Worm (Caenorhabditis elegans) whole organism, L3 larva: ENCODE measurements around the gene lido-12.

ENCODE experiments used
- R02D3.7 ChIP-seq: fragments of 150-350 bp; optimal IDR thresholded peaks from 2 replicates; lab custom pipeline; 2014; ENCODE audit warnings: missing biosample characterization, missing genetic modification characterization
- ZK546.5 ChIP-seq: sonication (generic microtip); optimal IDR thresholded peaks from 2 replicates; lab custom pipeline; 2017; ENCODE audit warnings: missing biosample characterization, missing genetic modification characterization
- aly-2 ChIP-seq: fragments of 150-350 bp; optimal IDR thresholded peaks from 2 replicates; lab custom pipeline; 2014; ENCODE audit warnings: missing biosample characterization, missing genetic modification characterization
- ceh-16 ChIP-seq: sonication (generic microtip); optimal IDR thresholded peaks from 2 replicates; lab custom pipeline; 2017; ENCODE audit warnings: missing biosample characterization, missing genetic modification characterization
- ceh-28 ChIP-seq: fragments of 150-350 bp; optimal IDR thresholded peaks from 2 replicates; lab custom pipeline; 2014; ENCODE audit warnings: missing biosample characterization, missing genetic modification reagents, missing genetic modification characterization
- ceh-82 ChIP-seq: fragments of 150-350 bp; optimal IDR thresholded peaks from 2 replicates; lab custom pipeline; 2014; ENCODE audit warnings: missing biosample characterization, missing genetic modification characterization
- ceh-9 ChIP-seq: sonication (generic microtip); optimal IDR thresholded peaks from 2 replicates; lab custom pipeline; 2018; ENCODE audit warnings: missing biosample characterization, missing genetic modification characterization
- daf-12 ChIP-seq: fragments of 150-350 bp; optimal IDR thresholded peaks from 2 replicates; lab custom pipeline; 2014; ENCODE audit warnings: missing biosample characterization, missing genetic modification reagents, missing genetic modification characterization
- egl-27 ChIP-seq: sonication (generic microtip); optimal IDR thresholded peaks from 4 replicates; lab custom pipeline; 2017; ENCODE audit warnings: missing biosample characterization, missing genetic modification reagents, missing genetic modification characterization
- egl-5 ChIP-seq: fragments of 150-350 bp; optimal IDR thresholded peaks from 2 replicates; lab custom pipeline; 2017; ENCODE audit warnings: missing biosample characterization, missing genetic modification reagents, missing genetic modification characterization, inconsistent platforms
- elt-1 ChIP-seq: fragments of 150-350 bp; optimal IDR thresholded peaks from 2 replicates; lab custom pipeline; 2014; ENCODE audit warnings: missing biosample characterization, missing genetic modification characterization
- elt-2 ChIP-seq: sonication (generic microtip); optimal IDR thresholded peaks from 2 replicates; lab custom pipeline; 2016; ENCODE audit warnings: missing genetic modification reagents, mild to moderate bottlenecking, missing genetic modification characterization, missing compliant biosample characterization
- elt-3 ChIP-seq, 3 experiments: fragments of 150-350 bp in 1 of 3; sonication (generic microtip) in 2 of 3; optimal IDR thresholded peaks; 2 replicates in 2 of 3; 4 replicates in 1 of 3; lab custom pipeline; 2014 to 2017; ENCODE audit warnings: missing biosample characterization in 3 of 3, missing genetic modification characterization in 3 of 3
- eor-1 ChIP-seq, 2 experiments: fragments of 150-350 bp; optimal IDR thresholded peaks; 2 replicates each; lab custom pipeline; 2014 to 2018; ENCODE audit warnings: missing biosample characterization in 2 of 2, missing genetic modification characterization in 2 of 2
- fkh-10 ChIP-seq: sonication (generic microtip); optimal IDR thresholded peaks from 2 replicates; lab custom pipeline; 2017; ENCODE audit warnings: missing biosample characterization, missing genetic modification reagents, missing genetic modification characterization
- fkh-2 ChIP-seq: fragments of 150-350 bp; optimal IDR thresholded peaks from 2 replicates; lab custom pipeline; 2014; ENCODE audit warnings: missing biosample characterization, missing genetic modification reagents, missing genetic modification characterization
- fos-1 ChIP-seq: fragments of 150-350 bp; optimal IDR thresholded peaks from 2 replicates; lab custom pipeline; 2014; ENCODE audit warnings: missing biosample characterization, missing genetic modification characterization
- hmg-11 ChIP-seq: sonication (generic microtip); optimal IDR thresholded peaks from 2 replicates; lab custom pipeline; 2016; ENCODE audit warnings: missing genetic modification characterization, missing compliant biosample characterization
- jun-1 ChIP-seq: fragments of 150-350 bp; optimal IDR thresholded peaks from 2 replicates; lab custom pipeline; 2014; ENCODE audit warnings: missing biosample characterization, missing genetic modification reagents, missing genetic modification characterization
- lin-15B ChIP-seq: fragments of 150-350 bp; optimal IDR thresholded peaks from 2 replicates; lab custom pipeline; 2014; ENCODE audit warnings: missing biosample characterization, missing genetic modification characterization
- lin-39 ChIP-seq: fragments of 150-350 bp; optimal IDR thresholded peaks from 2 replicates; lab custom pipeline; 2018; ENCODE audit warnings: missing biosample characterization, missing genetic modification reagents, missing genetic modification characterization
- lsy-12 ChIP-seq: sonication (generic microtip); optimal IDR thresholded peaks from 2 replicates; lab custom pipeline; 2016; ENCODE audit warnings: mild to moderate bottlenecking, missing genetic modification characterization, missing compliant biosample characterization
- mdl-1 ChIP-seq: fragments of 150-350 bp; optimal IDR thresholded peaks from 2 replicates; lab custom pipeline; 2014; ENCODE audit warnings: missing biosample characterization, missing genetic modification characterization
- mml-1 ChIP-seq: fragments of 150-350 bp; sonication (generic microtip); optimal IDR thresholded peaks from 3 replicates; lab custom pipeline; 2014; ENCODE audit warnings: missing biosample characterization, missing genetic modification characterization
- nfya-1 ChIP-seq: sonication (generic microtip); optimal IDR thresholded peaks from 2 replicates; lab custom pipeline; 2017; ENCODE audit warnings: missing genetic modification characterization, mild to moderate bottlenecking, missing compliant biosample characterization, antibody characterized with exemption, moderate library complexity; ENCODE audit not compliant: insufficient read depth
- nhr-11 ChIP-seq: fragments of 150-350 bp; optimal IDR thresholded peaks from 2 replicates; lab custom pipeline; 2014; ENCODE audit warnings: missing biosample characterization, missing genetic modification characterization
- nhr-12 ChIP-seq: fragments of 150-350 bp; optimal IDR thresholded peaks from 2 replicates; lab custom pipeline; 2014; ENCODE audit warnings: missing biosample characterization, missing genetic modification characterization
- nhr-23 ChIP-seq: fragments of 150-350 bp; optimal IDR thresholded peaks from 2 replicates; lab custom pipeline; 2014; ENCODE audit warnings: missing biosample characterization, missing genetic modification reagents, missing genetic modification characterization
- nhr-237 ChIP-seq: fragments of 150-350 bp; optimal IDR thresholded peaks from 2 replicates; lab custom pipeline; 2014; ENCODE audit warnings: missing biosample characterization, missing genetic modification characterization
- nhr-25 ChIP-seq: sonication (generic microtip); optimal IDR thresholded peaks from 2 replicates; lab custom pipeline; 2017; ENCODE audit warnings: missing biosample characterization, missing genetic modification characterization
- nhr-28 ChIP-seq: fragments of 150-350 bp; optimal IDR thresholded peaks from 2 replicates; lab custom pipeline; 2014; ENCODE audit warnings: missing biosample characterization, missing genetic modification characterization
- nhr-43 ChIP-seq: sonication (generic microtip); optimal IDR thresholded peaks from 2 replicates; lab custom pipeline; 2016; ENCODE audit warnings: mild to moderate bottlenecking, missing genetic modification characterization, missing compliant biosample characterization; ENCODE audit not compliant: poor library complexity, severe bottlenecking
- nhr-67 ChIP-seq: fragments of 150-350 bp; optimal IDR thresholded peaks from 2 replicates; lab custom pipeline; 2014; ENCODE audit warnings: missing biosample characterization, missing genetic modification characterization
- nhr-76 ChIP-seq: fragments of 150-350 bp; sonication (generic microtip); optimal IDR thresholded peaks from 5 replicates; lab custom pipeline; 2014; ENCODE audit warnings: missing biosample characterization, missing genetic modification characterization
- pha-4 ChIP-seq: fragments of 150-350 bp; optimal IDR thresholded peaks from 2 replicates; lab custom pipeline; 2014; ENCODE audit warnings: missing biosample characterization, missing genetic modification reagents, missing genetic modification characterization
- sea-2 ChIP-seq: fragments of 150-350 bp; sonication (generic microtip); optimal IDR thresholded peaks from 4 replicates; lab custom pipeline; 2014; ENCODE audit warnings: missing biosample characterization, missing genetic modification reagents, missing genetic modification characterization
- skn-1 ChIP-seq: fragments of 150-350 bp; optimal IDR thresholded peaks from 2 replicates; lab custom pipeline; 2014; ENCODE audit warnings: missing biosample characterization, missing genetic modification characterization
- snpc-4 ChIP-seq: fragments of 150-350 bp; optimal IDR thresholded peaks from 2 replicates; lab custom pipeline; 2014; ENCODE audit warnings: missing biosample characterization, missing genetic modification characterization
- tbx-2 ChIP-seq: sonication (generic microtip); optimal IDR thresholded peaks from 2 replicates; lab custom pipeline; 2016; ENCODE audit warnings: mild to moderate bottlenecking, missing genetic modification characterization, missing compliant biosample characterization
- unc-39 ChIP-seq: sonication (generic microtip); optimal IDR thresholded peaks from 4 replicates; lab custom pipeline; 2017; ENCODE audit warnings: missing biosample characterization, missing genetic modification characterization
- unc-62 ChIP-seq: fragments of 150-350 bp; sonication (generic microtip); optimal IDR thresholded peaks from 4 replicates; lab custom pipeline; 2014; ENCODE audit warnings: missing biosample characterization, missing genetic modification reagents, missing genetic modification characterization
- zag-1 ChIP-seq: fragments of 150-350 bp; optimal IDR thresholded peaks from 2 replicates; lab custom pipeline; 2014; ENCODE audit warnings: missing biosample characterization, missing genetic modification characterization
- ztf-11 ChIP-seq: fragments of 150-350 bp; optimal IDR thresholded peaks from 2 replicates; lab custom pipeline; 2014; ENCODE audit warnings: missing biosample characterization, missing genetic modification characterization
- ztf-4 ChIP-seq: fragments of 150-350 bp; optimal IDR thresholded peaks from 2 replicates; lab custom pipeline; 2014; ENCODE audit warnings: missing biosample characterization, missing genetic modification characterization

lido-12 gene

ce11 chrII:3005499-3005898 lies at the start of gene lido-12:
Gene lido-12, plus strand, starts transcription at chrII:3005799.
- TF ChIP-seq fkh-10 (GFP tag; lab: Kevin White, UChicago) (no peak), ceh-9 (tag; lab: Kevin White, UChicago) (no peak), nhr-25 (tag; lab: Kevin White, UChicago) (no peak), fkh-2 (tag; lab: Kevin White, UChicago) (no peak), eor-1 (tag; optimal IDR thresholded peaks at IDR 0.05; lab: Kevin White, UChicago) (no peak), daf-12 (tag; lab: Kevin White, UChicago) (no peak), nfya-1 (tag; lab: Kevin White, UChicago) (no peak), unc-39 (tag; lab: Kevin White, UChicago) (no peak), sea-2 (no peak), elt-1 (no peak), skn-1 (tag; lab: Kevin White, UChicago) (no peak), egl-27 (tag; lab: Kevin White, UChicago) (no peak), nhr-67 (no peak), mdl-1 (tag; lab: Kevin White, UChicago) (no peak), elt-2 (tag; lab: Kevin White, UChicago) (no peak), tbx-2 (tag; lab: Kevin White, UChicago) (no peak), nhr-23 (tag; lab: Kevin White, UChicago) (no peak), nhr-28 (tag; lab: Kevin White, UChicago) (no peak)

ce11 chrII:2958308-2958707 lies 47.3 kb upstream of the lido-12 start, which contains the start of gene srw-60:
Gene srw-60, plus strand, starts transcription at chrII:2958608.
- TF ChIP-seq unc-62 (GFP tag; lab: Kevin White, UChicago) (no peak), nhr-28 (tag; lab: Kevin White, UChicago) (no peak), fkh-2 (tag; lab: Kevin White, UChicago) (no peak), ceh-16 (tag; lab: Kevin White, UChicago) (no peak), mdl-1 (tag; lab: Kevin White, UChicago) (no peak), lin-39 (no peak), egl-27 (tag; lab: Kevin White, UChicago) (no peak), elt-3 (tag; optimal IDR thresholded peaks at IDR 0.05; lab: Kevin White, UChicago) (no peak), nfya-1 (tag; lab: Kevin White, UChicago) (no peak), nhr-11 (no peak), nhr-43 (tag; lab: Kevin White, UChicago) (no peak), tbx-2 (tag; lab: Kevin White, UChicago) (no peak), sea-2 (no peak), nhr-23 (tag; lab: Kevin White, UChicago) (no peak), ceh-9 (tag; lab: Kevin White, UChicago) (no peak), fos-1 (tag; lab: Kevin White, UChicago) (no peak), R02D3.7 (no peak), ztf-11 (no peak), fkh-10 (GFP tag; lab: Kevin White, UChicago) (no peak)
- TF ChIP-seq, all 47 proteins: peak for 0

ce11 chrII:2962531-2963164 lies 43.0 kb upstream of the lido-12 start:
- TF ChIP-seq lsy-12 (tag; lab: Kevin White, UChicago): no peak
- no peak for TF ChIP-seq unc-39 (tag; lab: Kevin White, UChicago)
- no peak for TF ChIP-seq ztf-11
- no peak for TF ChIP-seq elt-1
- TF ChIP-seq ztf-4 (tag; lab: Kevin White, UChicago): no peak
- TF ChIP-seq nhr-23 (tag; lab: Kevin White, UChicago): no peak
- TF ChIP-seq mml-1 (tag; lab: Kevin White, UChicago): no peak
- no peak for TF ChIP-seq zag-1
- no peak for TF ChIP-seq egl-5 (tag; lab: Kevin White, UChicago)
- TF ChIP-seq tbx-2 (tag; lab: Kevin White, UChicago): no peak
- no peak for TF ChIP-seq pha-4 (tag; lab: Kevin White, UChicago)
- TF ChIP-seq jun-1: no peak
- no peak for TF ChIP-seq nhr-25 (tag; lab: Kevin White, UChicago)
- TF ChIP-seq nhr-11: no peak
- TF ChIP-seq snpc-4 (tag; lab: Kevin White, UChicago): no peak
- no peak for TF ChIP-seq nhr-28 (tag; lab: Kevin White, UChicago)
- TF ChIP-seq hmg-11 (tag; lab: Kevin White, UChicago): peak; percentile 66
- no peak for TF ChIP-seq fkh-2 (tag; lab: Kevin White, UChicago)
- TF ChIP-seq skn-1 (tag; lab: Kevin White, UChicago): peak; percentile 47
- TF ChIP-seq elt-3 (tag; optimal IDR thresholded peaks at IDR 0.05; lab: Kevin White, UChicago): no peak
- no peak for TF ChIP-seq nhr-237 (tag; lab: Kevin White, UChicago)
- TF ChIP-seq ceh-16 (tag; lab: Kevin White, UChicago): no peak
- peak; percentile 62 for TF ChIP-seq lin-39
- TF ChIP-seq ceh-28 (tag; lab: Kevin White, UChicago): no peak
- no peak for TF ChIP-seq sea-2
- TF ChIP-seq ceh-82: no peak
- TF ChIP-seq ceh-9 (tag; lab: Kevin White, UChicago): no peak
- no peak for TF ChIP-seq eor-1 (tag; optimal IDR thresholded peaks at IDR 0.05; lab: Kevin White, UChicago)
- TF ChIP-seq nhr-76 (tag; lab: Kevin White, UChicago): no peak
- peak; percentile 91 for TF ChIP-seq mdl-1 (tag; lab: Kevin White, UChicago)
- peak; percentile 21 for TF ChIP-seq lin-15B (tag; lab: Kevin White, UChicago)
- TF ChIP-seq aly-2 (tag; lab: Kevin White, UChicago): no peak
- no peak for TF ChIP-seq nhr-12
- TF ChIP-seq ZK546.5 (tag; lab: Kevin White, UChicago): no peak
- no peak for TF ChIP-seq nfya-1 (tag; lab: Kevin White, UChicago)
- no peak for TF ChIP-seq egl-27 (tag; lab: Kevin White, UChicago)
- no peak for TF ChIP-seq nhr-67
